Fruit fly (Drosophila melanogaster) whole organism, embryonic: ENCODE measurements around the gene alpha-Est3.

Experiments used
- B-H1 ChIP-seq: fragments of 200-800 bp; sonication (Bioruptor generic); IDR thresholded peaks from 3 replicates; pipeline ENCODE4 v1.3.6; 2022; ENCODE audit warnings: missing biosample characterization, missing genetic modification characterization
- BEAF-32 ChIP-seq: fragments of 200-800 bp; sonication (Bioruptor generic); optimal IDR thresholded peaks from 3 replicates; lab custom pipeline; 2017; ENCODE audit warnings: missing biosample characterization, missing genetic modification characterization, mild to moderate bottlenecking, moderate library complexity, missing genetic modification reagents
- CG10267 ChIP-seq: fragments of 200-800 bp; sonication (Bioruptor generic); optimal IDR thresholded peaks from 2 replicates; lab custom pipeline; 2018; ENCODE audit warnings: missing biosample characterization, mild to moderate bottlenecking, missing genetic modification characterization, moderate library complexity
- CG10543 ChIP-seq: fragments of 200-800 bp; sonication (Bioruptor generic); optimal IDR thresholded peaks from 3 replicates; lab custom pipeline; 2017; ENCODE audit warnings: missing biosample characterization, mild to moderate bottlenecking, missing genetic modification characterization, moderate library complexity
- CG12299 ChIP-seq: fragments of 200-800 bp; sonication (Bioruptor generic); optimal IDR thresholded peaks from 2 replicates; lab custom pipeline; 2018; ENCODE audit warnings: missing biosample characterization, mild to moderate bottlenecking, missing genetic modification characterization
- CG12659 ChIP-seq: fragments of 200-800 bp; sonication (Bioruptor generic); optimal IDR thresholded peaks from 3 replicates; lab custom pipeline; 2017; ENCODE audit warnings: mild to moderate bottlenecking, missing biosample characterization, missing genetic modification reagents, missing genetic modification characterization
- CG15601 ChIP-seq: fragments of 200-800 bp; sonication (Bioruptor generic); optimal IDR thresholded peaks from 3 replicates; lab custom pipeline; 2019; ENCODE audit warnings: missing biosample characterization, mild to moderate bottlenecking, missing genetic modification characterization, moderate library complexity
- CG1647 ChIP-seq: fragments of 200-800 bp; sonication (Bioruptor generic); optimal IDR thresholded peaks from 3 replicates; lab custom pipeline; 2016; ENCODE audit warnings: missing biosample characterization, missing genetic modification characterization
- CG16779 ChIP-seq: fragments of 200-800 bp; sonication (Bioruptor generic); IDR thresholded peaks from 2 replicates; pipeline ENCODE4 v1.3.6; 2022; ENCODE audit warnings: missing biosample characterization, missing genetic modification characterization
- CG16815 ChIP-seq: fragments of 200-800 bp; sonication (Bioruptor generic); optimal IDR thresholded peaks from 3 replicates; lab custom pipeline; 2017; ENCODE audit warnings: missing biosample characterization, mild to moderate bottlenecking, missing genetic modification characterization
- CG18262 ChIP-seq: fragments of 200-800 bp; optimal IDR thresholded peaks from 3 replicates; lab custom pipeline; 2019; ENCODE audit warnings: missing biosample characterization, mild to moderate bottlenecking, missing genetic modification characterization, moderate library complexity
- CG31224 ChIP-seq: fragments of 200-800 bp; sonication (Bioruptor generic); IDR thresholded peaks from 2 replicates; pipeline ENCODE4 v1.3.6; 2022; ENCODE audit warnings: missing biosample characterization, missing genetic modification characterization
- CG32772 ChIP-seq: fragments of 200-800 bp; sonication (Bioruptor generic); IDR thresholded peaks from 2 replicates; pipeline ENCODE4 v1.3.6; 2022; ENCODE audit warnings: missing biosample characterization, missing genetic modification characterization
- CG4404 ChIP-seq: fragments of 200-800 bp; sonication (Bioruptor generic); IDR thresholded peaks from 2 replicates; pipeline ENCODE4 v1.3.6; 2022; ENCODE audit warnings: missing biosample characterization, missing genetic modification characterization
- CG4854 ChIP-seq: fragments of 200-800 bp; sonication (Bioruptor generic); optimal IDR thresholded peaks from 2 replicates; lab custom pipeline; 2016; ENCODE audit warnings: missing biosample characterization, missing genetic modification characterization, inconsistent platforms
- CG5245 ChIP-seq: fragments of 200-800 bp; sonication (Bioruptor generic); optimal IDR thresholded peaks from 3 replicates; lab custom pipeline; 2016; ENCODE audit warnings: missing biosample characterization, missing genetic modification characterization
- CG6683 ChIP-seq: fragments of 200-800 bp; sonication (Bioruptor generic); optimal IDR thresholded peaks from 2 replicates; lab custom pipeline; 2017; ENCODE audit warnings: missing biosample characterization, mild to moderate bottlenecking, missing genetic modification characterization, missing genetic modification reagents
- CG6689 ChIP-seq: fragments of 200-800 bp; sonication (Bioruptor generic); IDR thresholded peaks from 2 replicates; pipeline ENCODE4 v1.3.6; 2022; ENCODE audit warnings: missing biosample characterization, missing genetic modification characterization
- CG6854 ChIP-seq: fragments of 200-800 bp; sonication (Bioruptor generic); optimal IDR thresholded peaks from 3 replicates; lab custom pipeline; 2017; ENCODE audit warnings: missing biosample characterization, mild to moderate bottlenecking, missing genetic modification characterization
- CG9437 ChIP-seq: fragments of 200-800 bp; sonication (Bioruptor generic); optimal IDR thresholded peaks from 2 replicates; lab custom pipeline; 2018; ENCODE audit warnings: missing biosample characterization, mild to moderate bottlenecking, missing genetic modification characterization
- CG9609 ChIP-seq: fragments of 200-800 bp; sonication (Bioruptor generic); optimal IDR thresholded peaks from 3 replicates; lab custom pipeline; 2016; ENCODE audit warnings: missing biosample characterization, missing genetic modification characterization
- Drgx ChIP-seq: fragments of 200-800 bp; sonication (Bioruptor generic); IDR thresholded peaks from 2 replicates; pipeline ENCODE4 v1.3.6; 2022; ENCODE audit warnings: missing biosample characterization, missing genetic modification characterization
- E2f1 ChIP-seq: fragments of 200-800 bp; sonication (Bioruptor generic); IDR thresholded peaks from 2 replicates; pipeline ENCODE4 v1.3.6; 2022; ENCODE audit warnings: missing biosample characterization, missing genetic modification characterization
- HmgD ChIP-seq: fragments of 200-800 bp; sonication (Bioruptor generic); optimal IDR thresholded peaks from 3 replicates; lab custom pipeline; 2016; ENCODE audit warnings: missing biosample characterization, missing genetic modification characterization
- HmgZ ChIP-seq: fragments of 200-800 bp; sonication (Bioruptor generic); optimal IDR thresholded peaks from 2 replicates; lab custom pipeline; 2018; ENCODE audit warnings: missing biosample characterization, mild to moderate bottlenecking, missing genetic modification characterization
- Hr3 ChIP-seq: fragments of 200-800 bp; sonication (Bioruptor generic); optimal IDR thresholded peaks from 3 replicates; lab custom pipeline; 2016; ENCODE audit warnings: missing biosample characterization, missing genetic modification characterization
- Hr78 ChIP-seq, 2 experiments: fragments of 200-800 bp in 1 of 2; fragments of >200 bp in 1 of 2; sonication (Bioruptor generic) in 1 of 2; optimal IDR thresholded peaks; 2 replicates each; lab custom pipeline; 2017 to 2019; ENCODE audit warnings: missing biosample characterization in 2 of 2, missing genetic modification characterization in 2 of 2, mild to moderate bottlenecking in 1 of 2, moderate library complexity in 1 of 2
- Ptx1 ChIP-seq: fragments of 200-800 bp; sonication (Bioruptor generic); IDR thresholded peaks from 2 replicates; pipeline ENCODE4 v1.3.6; 2022; ENCODE audit warnings: missing biosample characterization, missing genetic modification characterization
- Rfx ChIP-seq: fragments of 200-800 bp; sonication (Bioruptor generic); IDR thresholded peaks from 2 replicates; pipeline ENCODE4 v1.3.6; 2022; ENCODE audit warnings: missing biosample characterization, missing genetic modification characterization
- Spps ChIP-seq: fragments of 200-800 bp; sonication (Bioruptor generic); optimal IDR thresholded peaks from 2 replicates; lab custom pipeline; 2018; ENCODE audit warnings: missing biosample characterization, mild to moderate bottlenecking, missing genetic modification characterization
- ab ChIP-seq: fragments of 200-800 bp; sonication (Bioruptor generic); optimal IDR thresholded peaks from 2 replicates; lab custom pipeline; 2016; ENCODE audit warnings: missing biosample characterization, missing genetic modification characterization
- bigmax ChIP-seq: fragments of 200-800 bp; sonication (Bioruptor generic); optimal IDR thresholded peaks from 2 replicates; lab custom pipeline; 2018; ENCODE audit warnings: missing biosample characterization, mild to moderate bottlenecking, missing genetic modification characterization
- br ChIP-seq: fragments of >200 bp; optimal IDR thresholded peaks from 2 replicates; lab custom pipeline; 2017
- ci ChIP-seq: fragments of 200-800 bp; sonication (Bioruptor generic); IDR thresholded peaks from 3 replicates; pipeline ENCODE4 v1.3.6; 2022; ENCODE audit warnings: missing biosample characterization, missing genetic modification characterization
- fd3F ChIP-seq: fragments of 200-800 bp; sonication (Bioruptor generic); optimal IDR thresholded peaks from 2 replicates; lab custom pipeline; 2018; ENCODE audit warnings: missing biosample characterization, mild to moderate bottlenecking, missing genetic modification characterization, moderate library complexity
- gcm2 ChIP-seq: fragments of 200-800 bp; sonication (Bioruptor generic); optimal IDR thresholded peaks from 2 replicates; lab custom pipeline; 2016; ENCODE audit warnings: missing biosample characterization, missing genetic modification characterization
- grn ChIP-seq: fragments of 200-800 bp; sonication (Bioruptor generic); optimal IDR thresholded peaks from 3 replicates; lab custom pipeline; 2017; ENCODE audit warnings: missing biosample characterization, missing genetic modification characterization
- hb ChIP-seq: fragments of 200-800 bp; sonication (Bioruptor generic); IDR thresholded peaks from 3 replicates; pipeline ENCODE4 v1.3.6; 2022; ENCODE audit warnings: missing biosample characterization, missing genetic modification characterization; ENCODE audit not compliant: partially characterized antibody
- lab ChIP-seq: fragments of 200-800 bp; sonication (Bioruptor generic); optimal IDR thresholded peaks from 3 replicates; lab custom pipeline; 2017; ENCODE audit warnings: missing biosample characterization, missing genetic modification characterization, mild to moderate bottlenecking, moderate library complexity, missing genetic modification reagents
- p53 ChIP-seq: fragments of 200-800 bp; sonication (Bioruptor generic); optimal IDR thresholded peaks from 2 replicates; lab custom pipeline; 2016; ENCODE audit warnings: missing biosample characterization, missing genetic modification characterization
- peb ChIP-seq: fragments of 200-800 bp; sonication (Bioruptor generic); IDR thresholded peaks from 2 replicates; pipeline ENCODE4 v1.3.6; 2022; ENCODE audit warnings: missing biosample characterization, missing genetic modification characterization
- pho ChIP-seq: fragments of 200-800 bp; sonication (Bioruptor generic); optimal IDR thresholded peaks from 2 replicates; lab custom pipeline; 2016; ENCODE audit warnings: missing biosample characterization, missing genetic modification characterization
- sd ChIP-seq: fragments of 200-800 bp; sonication (Bioruptor generic); optimal IDR thresholded peaks from 3 replicates; lab custom pipeline; 2018; ENCODE audit warnings: missing biosample characterization, mild to moderate bottlenecking, missing genetic modification characterization, moderate library complexity
- so ChIP-seq: fragments of 200-800 bp; sonication (Bioruptor generic); IDR thresholded peaks from 3 replicates; pipeline ENCODE4 v1.3.6; 2022; ENCODE audit warnings: missing biosample characterization, missing genetic modification characterization
- tin ChIP-seq: fragments of 200-800 bp; sonication (Bioruptor generic); optimal IDR thresholded peaks from 3 replicates; lab custom pipeline; 2016; ENCODE audit warnings: missing biosample characterization, missing genetic modification characterization
- tio ChIP-seq: fragments of 200-800 bp; sonication (Bioruptor generic); optimal IDR thresholded peaks from 2 replicates; lab custom pipeline; 2017; ENCODE audit warnings: missing biosample characterization, missing genetic modification characterization, inconsistent platforms
- trh ChIP-seq: fragments of 200-800 bp; sonication (Bioruptor generic); optimal IDR thresholded peaks from 2 replicates; lab custom pipeline; 2016; ENCODE audit warnings: missing biosample characterization, missing genetic modification characterization
- tup ChIP-seq: fragments of 200-800 bp; sonication (Bioruptor generic); optimal IDR thresholded peaks from 2 replicates; lab custom pipeline; 2016; ENCODE audit warnings: missing biosample characterization, mild to moderate bottlenecking, missing genetic modification characterization, moderate library complexity
- vfl ChIP-seq: fragments of 200-800 bp; sonication (Bioruptor generic); optimal IDR thresholded peaks from 2 replicates; lab custom pipeline; 2016; ENCODE audit warnings: missing biosample characterization, missing genetic modification characterization
- zfh2 ChIP-seq: fragments of 200-800 bp; sonication (Bioruptor generic); optimal IDR thresholded peaks from 2 replicates; lab custom pipeline; 2016; ENCODE audit warnings: missing biosample characterization, missing genetic modification characterization

The alpha-Est3 gene

dm6 chr3R:7506314-7506988 lies 35.0 kb downstream of the alpha-Est3 start (continued):
- TF ChIP-seq vfl (GFP tag; lab: Kevin White, UChicago) (peak; percentile 86), CG9437 (GFP tag; lab: Kevin White, UChicago) (peak; percentile 60), Drgx (GFP tag; lab: Robert Waterston, UW) (no peak; the same call in 1 of the 2 replicates), br (lab: Kevin White, UChicago) (no peak), trh (peak; percentile 27), CG32772 (peak; percentile 59; the same call in 1 of the 2 replicates), HmgZ (tag; lab: Kevin White, UChicago) (peak; percentile 93), pho (GFP tag; lab: Kevin White, UChicago) (peak; percentile 91), Hr78 (GFP tag; optimal IDR thresholded peaks at IDR 0.05; lab: Kevin White, UChicago) (no peak), CG16815 (GFP tag; lab: Kevin White, UChicago) (peak; percentile 58), so (peak; percentile 69; the same call in 2 of the 3 replicates), CG6683 (GFP tag; lab: Kevin White, UChicago) (peak; percentile 63), fd3F (GFP tag; lab: Kevin White, UChicago) (peak; percentile 87), Hr3 (peak; percentile 62), tup (peak; percentile 79), CG4404 (GFP tag; lab: Robert Waterston, UW) (peak; percentile 53), ab (GFP tag; lab: Kevin White, UChicago) (peak; percentile 78), B-H1 (GFP tag; lab: Robert Waterston, UW) (peak; percentile 50; the same call in 2 of the 3 replicates), CG18262 (tag; lab: Kevin White, UChicago) (peak; percentile 25), hb (no peak), HmgD (peak; percentile 34), tio (GFP tag; lab: Kevin White, UChicago) (peak; percentile 85), CG5245 (GFP tag; lab: Kevin White, UChicago) (peak; percentile 49), sd (tag; lab: Kevin White, UChicago) (peak; percentile 77), CG4854 (GFP tag; lab: Kevin White, UChicago) (peak; percentile 83), tin (peak; percentile 52), Ptx1 (GFP tag; lab: Robert Waterston, UW) (peak; percentile 79), CG15601 (tag; lab: Kevin White, UChicago) (no peak), bigmax (GFP tag; lab: Kevin White, UChicago) (no peak), CG1647 (GFP tag; lab: Kevin White, UChicago) (peak; percentile 64), peb (GFP tag; lab: Robert Waterston, UW) (peak; percentile 36; the same call in 1 of the 2 replicates), CG10543 (GFP tag; lab: Kevin White, UChicago) (peak; percentile 71), p53 (GFP tag; lab: Kevin White, UChicago) (peak; percentile 53), Rfx (GFP tag; lab: Robert Waterston, UW) (peak; percentile 96), ci (GFP tag; lab: Robert Waterston, UW) (peak; percentile 48; the same call in 1 of the 3 replicates), CG9609 (peak; percentile 83), CG16779 (GFP tag; lab: Robert Waterston, UW) (peak; percentile 87), CG12659 (GFP tag; lab: Kevin White, UChicago) (peak; percentile 86), grn (GFP tag; lab: Kevin White, UChicago) (peak; percentile 23), CG6689 (peak; percentile 57), zfh2 (GFP tag; lab: Kevin White, UChicago) (peak; percentile 93), CG10267 (tag; lab: Kevin White, UChicago) (peak; percentile 41), E2f1 (peak; percentile 69), BEAF-32 (GFP tag; lab: Kevin White, UChicago) (no peak), CG31224 (GFP tag; lab: Robert Waterston, UW) (peak; percentile 83), CG6854 (GFP tag; lab: Kevin White, UChicago) (peak; percentile 72), gcm2 (GFP tag; lab: Kevin White, UChicago) (peak; percentile 39), lab (peak; percentile 95), CG12299 (tag; lab: Kevin White, UChicago) (peak; percentile 51), Spps (tag; lab: Kevin White, UChicago) (no peak)
